Fruit fly (Drosophila melanogaster): Measurements from ENCODE around the gene Pex12.

Gene Pex12

DNA sequence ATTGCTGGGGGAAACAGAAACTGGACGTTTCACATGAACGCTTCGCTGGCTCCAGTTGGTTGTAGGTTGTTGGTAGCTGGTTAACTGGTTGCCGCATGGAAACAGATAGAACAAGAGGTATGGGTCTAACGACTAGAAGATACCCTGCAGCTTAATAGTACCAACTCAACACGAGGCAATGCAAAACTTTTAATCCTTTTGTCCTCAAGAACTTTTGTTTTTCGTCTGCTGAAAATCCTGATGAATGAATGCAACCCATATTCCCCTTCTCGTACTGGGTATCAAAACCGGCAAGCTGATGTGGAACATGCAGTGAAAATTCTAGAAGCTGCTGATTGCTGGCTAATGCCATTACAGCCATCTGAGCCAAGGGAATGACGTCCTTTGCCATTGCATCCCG lies 22.2 kb downstream of the Pex12 start (continued):
- TF ChIP-seq CG4424 (GFP tag; optimal IDR thresholded peaks at IDR 0.05) (no peak), CG10979 (tag; optimal IDR thresholded peaks at IDR 0.05) (peak; percentile 44), CG33213 (GFP tag; optimal IDR thresholded peaks at IDR 0.05) (no peak), Side (GFP tag; optimal IDR thresholded peaks at IDR 0.05) (no peak), CG10147 (GFP tag; optimal IDR thresholded peaks at IDR 0.05) (no peak), tx (GFP tag; optimal IDR thresholded peaks at IDR 0.05) (no peak), Ada2b (GFP tag; IDR thresholded peaks at IDR 0.05) (no peak), CG3407 (GFP tag; optimal IDR thresholded peaks at IDR 0.05) (peak; percentile 14), MESR4 (GFP tag; optimal IDR thresholded peaks at IDR 0.05) (no peak), MTF-1 (GFP tag; optimal IDR thresholded peaks at IDR 0.05; ENCODE audit: borderline replicate concordance) (no peak), bsh (GFP tag; optimal IDR thresholded peaks at IDR 0.05) (peak; percentile 15 to 75), H15 (GFP tag; IDR thresholded peaks at IDR 0.05) (no peak), sisA (GFP tag; IDR thresholded peaks at IDR 0.05) (peak; percentile 44; the same call in 1 of the 2 replicates), Sry-δ (GFP tag; optimal IDR thresholded peaks at IDR 0.05) (no peak), cg (GFP tag; optimal IDR thresholded peaks at IDR 0.05) (no peak), zfh2 (GFP tag; optimal IDR thresholded peaks at IDR 0.05) (no peak), NFAT (GFP tag; IDR thresholded peaks at IDR 0.05) (no peak), gfzf (GFP tag; optimal IDR thresholded peaks at IDR 0.05) (no peak), CG14965 (GFP tag; optimal IDR thresholded peaks at IDR 0.05; ENCODE audit: borderline replicate concordance) (no peak), dpn (GFP tag; optimal IDR thresholded peaks at IDR 0.05) (peak in 1 of 2 experiments; percentile 27), sqz (GFP tag; optimal IDR thresholded peaks at IDR 0.05) (no peak), HHEX (GFP tag; optimal IDR thresholded peaks at IDR 0.05) (no peak), Tbp (GFP tag; optimal IDR thresholded peaks at IDR 0.05) (no peak), da (GFP tag; optimal IDR thresholded peaks at IDR 0.05) (no peak), CG7987 (GFP tag; optimal IDR thresholded peaks at IDR 0.05) (no peak), CG6689 (GFP tag; IDR thresholded peaks at IDR 0.05) (no peak), CG12071 (GFP tag; optimal IDR thresholded peaks at IDR 0.05) (no peak), Opbp (GFP tag; IDR thresholded peaks at IDR 0.05; ENCODE audit: partially characterized antibody) (no peak), Myb (GFP tag; optimal IDR thresholded peaks at IDR 0.05) (no peak), CG9797 (GFP tag; optimal IDR thresholded peaks at IDR 0.05) (no peak), CG11723 (GFP tag; optimal IDR thresholded peaks at IDR 0.05) (no peak), CkIIα-i1 (GFP tag; IDR thresholded peaks at IDR 0.05) (no peak), Ptx1 (GFP tag; IDR thresholded peaks at IDR 0.05) (0 out of 2 replicates have a peak, but pooled peaks have one; percentile 9), HLH54F (GFP tag; optimal IDR thresholded peaks at IDR 0.05) (no peak), CG14050 (GFP tag; IDR thresholded peaks at IDR 0.05) (no peak), CG3995 (GFP tag; optimal IDR thresholded peaks at IDR 0.05) (no peak), usp (GFP tag; optimal IDR thresholded peaks at IDR 0.05) (no peak), CG14710 (tag; optimal IDR thresholded peaks at IDR 0.05) (no peak), Blimp-1 (GFP tag; optimal IDR thresholded peaks at IDR 0.05) (peak; percentile 6), Sox100B (GFP tag; optimal IDR thresholded peaks at IDR 0.05) (no peak), CG11695 (GFP tag; IDR thresholded peaks at IDR 0.05) (0 out of 3 replicates have a peak, but pooled peaks have one; percentile 8), Fer2 (tag; optimal IDR thresholded peaks at IDR 0.05) (no peak), Nf-YB (GFP tag; optimal IDR thresholded peaks at IDR 0.05) (no peak), lab (GFP tag; optimal IDR thresholded peaks at IDR 0.05) (no peak), Rfx (GFP tag; IDR thresholded peaks at IDR 0.05) (no peak), gem (tag; optimal IDR thresholded peaks at IDR 0.05) (no peak), CG17912 (GFP tag; optimal IDR thresholded peaks at IDR 0.05) (no peak), CG9817 (tag; optimal IDR thresholded peaks at IDR 0.05) (peak; percentile 40), Bdp1 (GFP tag; optimal IDR thresholded peaks at IDR 0.05) (peak; percentile 26), Rx (GFP tag; IDR thresholded peaks at IDR 0.05) (peak; percentile 55; the same call in 1 of the 2 replicates), Jarid2 (GFP tag; optimal IDR thresholded peaks at IDR 0.05) (no peak)
